Fruit fly (Drosophila melanogaster): Measurements from ENCODE around the gene Ref1.

The Ref1 gene

dm6 chr3R:7075115-7075425, 5.1 kb downstream of the Ref1 start:
- no peak for TF ChIP-seq fd96Ca (GFP tag; IDR thresholded peaks at IDR 0.05)
- TF ChIP-seq Pif1A (GFP tag; optimal IDR thresholded peaks at IDR 0.05), result no peak
- no peak for TF ChIP-seq rn (GFP tag; IDR thresholded peaks at IDR 0.05)
- no peak for TF ChIP-seq Ets98B (GFP tag; IDR thresholded peaks at IDR 0.05)
- TF ChIP-seq EcR (GFP tag; optimal IDR thresholded peaks at IDR 0.05), result no peak
- TF ChIP-seq CG12605 (GFP tag; IDR thresholded peaks at IDR 0.05), result no peak
- TF ChIP-seq gl (tag; optimal IDR thresholded peaks at IDR 0.05), result no peak
- no peak for TF ChIP-seq CG8159 (tag; optimal IDR thresholded peaks at IDR 0.05)
- no peak for TF ChIP-seq CG17806 (tag; optimal IDR thresholded peaks at IDR 0.05)
- no peak for TF ChIP-seq CG8301 (tag; optimal IDR thresholded peaks at IDR 0.05)
- no peak for TF ChIP-seq D1 (tag; optimal IDR thresholded peaks at IDR 0.05)

DNA sequence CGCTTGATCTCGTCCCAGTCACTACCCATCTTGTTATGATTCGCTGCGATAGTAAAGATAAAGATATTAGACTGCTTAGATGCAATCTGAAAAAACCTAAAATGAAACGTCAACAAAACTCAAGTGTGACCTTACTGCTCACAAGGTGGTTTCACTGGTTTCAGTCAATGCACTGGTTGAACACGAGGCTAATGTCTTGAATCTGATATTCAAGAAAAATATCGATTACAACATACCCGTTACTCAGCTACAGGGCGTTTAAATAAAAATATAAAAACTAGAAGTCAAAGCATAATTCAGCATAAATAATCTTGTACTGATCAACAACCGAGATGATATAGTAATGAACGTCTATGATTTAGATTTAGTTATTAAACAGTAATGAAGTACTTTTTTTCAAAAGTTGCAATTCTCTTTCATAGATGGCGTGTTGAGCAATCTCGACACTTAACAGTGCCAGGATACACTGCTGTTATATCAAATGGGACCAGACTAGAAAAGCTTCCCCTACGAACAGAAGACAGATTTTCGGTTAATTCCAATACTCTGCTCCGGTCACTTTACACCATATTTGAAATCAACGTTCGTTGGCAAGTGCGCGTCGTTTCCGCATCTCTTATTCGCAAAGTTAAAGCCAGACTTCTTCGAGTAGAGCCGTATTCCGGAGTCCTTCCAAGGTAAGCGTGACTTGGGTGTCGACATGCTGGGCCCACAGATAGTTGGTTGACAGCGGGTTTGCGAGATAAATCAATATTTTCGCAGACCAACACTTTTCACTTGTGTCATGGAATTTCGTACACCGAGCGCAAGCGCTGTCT, 5.7 kb downstream of the Ref1 start, which contains the start of the genes Ufl1 and CG1943:
TSS of gene Ufl1 (minus strand) at position 156 of the 818 bp plus-strand sequence.
TSS of gene CG1943 (plus strand) at position 563 of the 818 bp plus-strand sequence.
- TF ChIP-seq CG15710 (tag; optimal IDR thresholded peaks at IDR 0.05) (no peak), rn (GFP tag; IDR thresholded peaks at IDR 0.05) (no peak), gl (tag; optimal IDR thresholded peaks at IDR 0.05) (no peak), CG13204 (GFP tag; optimal IDR thresholded peaks at IDR 0.05) (no peak), CG34367 (tag; optimal IDR thresholded peaks at IDR 0.05) (no peak), CG17806 (tag; optimal IDR thresholded peaks at IDR 0.05) (no peak), EcR (GFP tag; optimal IDR thresholded peaks at IDR 0.05) (no peak), CG14655 (GFP tag; optimal IDR thresholded peaks at IDR 0.05) (no peak), CG9948 (tag; optimal IDR thresholded peaks at IDR 0.05) (no peak)

DNA sequence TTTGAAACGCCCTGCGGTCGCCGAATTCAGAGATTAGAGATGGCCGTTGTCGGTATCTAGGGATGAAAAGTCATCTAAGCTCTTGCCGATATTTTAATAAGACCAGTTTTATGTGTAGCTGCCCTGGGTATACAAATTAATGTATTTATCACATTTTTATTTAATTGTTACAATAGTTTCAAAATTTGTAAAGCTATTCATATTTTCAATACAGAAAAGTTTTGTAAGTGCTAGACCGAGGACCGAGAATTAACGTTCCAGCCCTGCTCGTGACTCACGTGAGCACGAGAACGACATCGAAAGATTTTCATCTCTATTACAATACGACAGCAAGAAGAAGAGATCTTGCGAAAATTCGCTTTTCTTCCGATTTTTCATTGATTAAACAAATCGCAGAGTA, 13.1 kb downstream of the Ref1 start, which contains the start of the genes CG1105 and CG1965:
TSS of gene CG1105 (minus strand) at position 45 of the 400 bp plus-strand sequence.
TSS of gene CG1965 (plus strand) at position 310 of the 400 bp plus-strand sequence.
- TF ChIP-seq Snoo (tag; optimal IDR thresholded peaks at IDR 0.05), result peak; percentile 75
- peak; percentile 87 for TF ChIP-seq Pif1A (GFP tag; optimal IDR thresholded peaks at IDR 0.05)
- TF ChIP-seq CG13204 (GFP tag; optimal IDR thresholded peaks at IDR 0.05), result no peak
- no peak for TF ChIP-seq Pif1B (GFP tag; optimal IDR thresholded peaks at IDR 0.05)
- TF ChIP-seq CG32121 (GFP tag; IDR thresholded peaks at IDR 0.05), result peak; percentile 85
- TF ChIP-seq Ets98B (GFP tag; IDR thresholded peaks at IDR 0.05), result peak; percentile 79
- no peak for TF ChIP-seq D1 (tag; optimal IDR thresholded peaks at IDR 0.05)
- peak; percentile 85 for TF ChIP-seq CG15710 (tag; optimal IDR thresholded peaks at IDR 0.05)
- TF ChIP-seq rn (GFP tag; IDR thresholded peaks at IDR 0.05), result peak; percentile 88
- TF ChIP-seq CG8301 (tag; optimal IDR thresholded peaks at IDR 0.05), result no peak
- peak; percentile 92 for TF ChIP-seq fd96Ca (GFP tag; IDR thresholded peaks at IDR 0.05)
- peak; percentile 76 for TF ChIP-seq CG10348 (GFP tag; IDR thresholded peaks at IDR 0.05)
- peak; percentile 67 for TF ChIP-seq CG12605 (GFP tag; IDR thresholded peaks at IDR 0.05)
- TF ChIP-seq CG8159 (tag; optimal IDR thresholded peaks at IDR 0.05), result peak; percentile 83
- peak; percentile 74 for TF ChIP-seq CG9948 (tag; optimal IDR thresholded peaks at IDR 0.05)
- peak; percentile 80 for TF ChIP-seq CG17806 (tag; optimal IDR thresholded peaks at IDR 0.05)
- TF ChIP-seq gl (tag; optimal IDR thresholded peaks at IDR 0.05), result peak; percentile 14
- TF ChIP-seq CG14655 (GFP tag; optimal IDR thresholded peaks at IDR 0.05), result no peak
- peak; percentile 89 for TF ChIP-seq CG4496 (GFP tag; IDR thresholded peaks at IDR 0.05)
- peak; percentile 68 for TF ChIP-seq CG34367 (tag; optimal IDR thresholded peaks at IDR 0.05)
- TF ChIP-seq EcR (GFP tag; optimal IDR thresholded peaks at IDR 0.05), result peak; percentile 15

dm6 chr3R:7066267-7066666, 13.9 kb downstream of the Ref1 start:
- TF ChIP-seq EcR (GFP tag; optimal IDR thresholded peaks at IDR 0.05) (peak; percentile 60), CG34367 (tag; optimal IDR thresholded peaks at IDR 0.05) (no peak)

- TF ChIP-seq EcR (GFP tag; optimal IDR thresholded peaks at IDR 0.05), result no peak
- no peak for TF ChIP-seq CG17806 (tag; optimal IDR thresholded peaks at IDR 0.05)
These were observed 18.3 kb downstream of the Ref1 start, which contains the start of gene Mst84B for dm6 chr3R:7061875-7062274. TSS of gene Mst84B (plus strand) at chr3R:7062175.

DNA sequence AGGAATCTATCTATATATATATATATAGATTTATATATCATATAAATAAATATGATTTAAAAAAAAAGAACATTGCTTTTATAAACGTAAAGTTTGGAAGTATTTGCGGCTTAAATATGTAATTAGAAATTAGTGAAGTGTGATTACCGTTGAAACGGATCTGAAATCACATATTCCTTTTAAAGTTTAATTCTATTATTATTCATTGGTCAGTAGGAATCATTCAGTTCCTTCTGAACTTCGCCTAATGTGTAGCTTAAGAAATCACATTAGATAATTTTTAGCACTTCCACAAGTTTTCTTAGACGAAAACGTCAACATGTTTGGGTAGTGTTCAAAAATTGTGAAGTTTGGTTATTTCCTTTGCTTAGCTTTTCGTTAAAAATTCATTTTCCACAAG, 19.7 kb downstream of the Ref1 start, which contains the start of gene djl:
TSS of gene djl (plus strand) at position 301 of the 400 bp plus-strand sequence.
- TF ChIP-seq CG10348 (GFP tag; IDR thresholded peaks at IDR 0.05), result no peak
- TF ChIP-seq CG9948 (tag; optimal IDR thresholded peaks at IDR 0.05), result no peak

DNA sequence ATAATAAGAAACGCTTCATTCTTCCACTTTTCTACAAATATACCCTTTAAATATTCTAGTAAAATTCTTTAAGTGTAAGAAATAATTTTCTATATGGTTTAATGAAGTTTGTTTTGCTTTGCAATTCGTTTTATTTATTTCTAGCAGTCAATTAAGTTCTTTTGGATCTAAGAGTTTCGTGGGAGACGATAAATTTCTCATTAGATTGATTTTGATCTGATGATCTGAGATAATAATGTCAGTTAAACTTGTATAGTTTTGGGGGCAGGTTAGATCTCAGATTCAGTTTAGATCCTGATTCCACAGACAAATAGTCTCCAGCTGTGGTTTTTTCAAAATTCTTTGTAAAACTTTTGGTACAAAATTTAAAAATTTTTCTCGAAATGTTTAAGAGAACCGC, 21.2 kb downstream of the Ref1 start, which contains the start of gene dj:
TSS of gene dj (plus strand) at position 301 of the 400 bp plus-strand sequence.
- TF ChIP-seq CG32121 (GFP tag; IDR thresholded peaks at IDR 0.05) (no peak), Ets98B (GFP tag; IDR thresholded peaks at IDR 0.05) (no peak), CG8159 (tag; optimal IDR thresholded peaks at IDR 0.05) (no peak), CG17806 (tag; optimal IDR thresholded peaks at IDR 0.05) (no peak), Pif1B (GFP tag; optimal IDR thresholded peaks at IDR 0.05) (no peak), Pif1A (GFP tag; optimal IDR thresholded peaks at IDR 0.05) (no peak), Snoo (tag; optimal IDR thresholded peaks at IDR 0.05) (no peak), rn (GFP tag; IDR thresholded peaks at IDR 0.05) (no peak), D1 (tag; optimal IDR thresholded peaks at IDR 0.05) (no peak), CG10348 (GFP tag; IDR thresholded peaks at IDR 0.05) (no peak), CG13204 (GFP tag; optimal IDR thresholded peaks at IDR 0.05) (no peak), fd96Ca (GFP tag; IDR thresholded peaks at IDR 0.05) (no peak), CG8301 (tag; optimal IDR thresholded peaks at IDR 0.05) (no peak), EcR (GFP tag; optimal IDR thresholded peaks at IDR 0.05) (no peak), CG4496 (GFP tag; IDR thresholded peaks at IDR 0.05) (no peak), gl (tag; optimal IDR thresholded peaks at IDR 0.05) (no peak), CG34367 (tag; optimal IDR thresholded peaks at IDR 0.05) (no peak), CG9948 (tag; optimal IDR thresholded peaks at IDR 0.05) (no peak), CG12605 (GFP tag; IDR thresholded peaks at IDR 0.05) (no peak)

All from whole organism, pupa.